Worm (Caenorhabditis elegans) whole organism, L2 larva: Measurements from ENCODE around the gene msp-65.
"Not testable (repeated sequence)": the region's sequence is repeated elsewhere in the genome, so short reads cannot be mapped to it uniquely, and the experiment has no call there.

ENCODE experiments used
- lin-39 ChIP-seq: fragments of 150-350 bp; optimal IDR thresholded peaks from 2 replicates; lab custom pipeline; 2014; ENCODE audit warnings: missing biosample characterization, missing genetic modification reagents, missing genetic modification characterization
- mdl-1 ChIP-seq, 2 experiments: fragments of 150-350 bp in 1 of 2; sonication (generic microtip) in 1 of 2; optimal IDR thresholded peaks; 2 replicates each; lab custom pipeline; 2017; ENCODE audit warnings: missing biosample characterization in 2 of 2, missing genetic modification characterization in 2 of 2
- nhr-237 ChIP-seq: fragments of 150-350 bp; optimal IDR thresholded peaks from 2 replicates; lab custom pipeline; 2014; ENCODE audit warnings: missing biosample characterization, missing genetic modification characterization
- ztf-11 ChIP-seq: sonication (generic microtip); optimal IDR thresholded peaks from 2 replicates; lab custom pipeline; 2017; ENCODE audit warnings: missing biosample characterization, missing genetic modification characterization
- ztf-4 ChIP-seq: fragments of 150-350 bp; optimal IDR thresholded peaks from 2 replicates; lab custom pipeline; 2014; ENCODE audit warnings: missing biosample characterization, missing genetic modification characterization

DNA sequence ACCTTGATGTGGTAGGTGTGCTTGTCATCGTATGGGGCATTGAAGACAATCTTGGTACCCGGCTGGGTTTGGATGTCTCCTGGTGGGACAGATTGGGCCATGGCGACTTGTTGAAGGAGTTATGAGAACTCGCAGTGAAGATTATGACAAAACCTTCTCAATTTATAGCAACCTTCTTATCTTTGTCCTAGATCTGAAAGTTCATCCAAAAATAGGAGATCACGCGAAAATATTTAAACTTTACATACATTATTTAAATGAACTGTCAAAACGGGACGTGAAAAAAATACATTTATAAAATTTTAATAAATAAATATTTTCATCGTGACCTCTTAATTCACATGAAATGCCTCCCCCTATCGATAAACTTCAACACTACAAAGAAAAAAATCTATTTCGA is 3.3 kb upstream of the msp-65 start, which contains the start of the genes msp-59 and ZK354.2:
- TF ChIP-seq ztf-11 (tag; lab: Kevin White, UChicago); nhr-237 (tag; lab: Kevin White, UChicago); ztf-4 (tag; lab: Kevin White, UChicago); lin-39 (tag; lab: Kevin White, UChicago); mdl-1 (tag; optimal IDR thresholded peaks at IDR 0.05; lab: Kevin White, UChicago): not testable (repeated sequence)
